Fruit fly (Drosophila melanogaster) whole organism, pupa: Measurements from ENCODE around the gene CG8301.

Experiments
- CG17806 ChIP-seq: fragments of 200-800 bp; sonication (Bioruptor generic); optimal IDR thresholded peaks from 2 replicates; lab custom pipeline; 2018; ENCODE audit warnings: missing biosample characterization, mild to moderate bottlenecking, missing genetic modification characterization, moderate library complexity
- CG32121 ChIP-seq: fragments of 200-800 bp; sonication (Bioruptor generic); IDR thresholded peaks from 2 replicates; pipeline ENCODE4 v1.3.6; 2022; ENCODE audit warnings: missing biosample characterization, missing genetic modification characterization
- CG34367 ChIP-seq: fragments of 200-800 bp; sonication (Bioruptor generic); optimal IDR thresholded peaks from 2 replicates; lab custom pipeline; 2018; ENCODE audit warnings: missing biosample characterization, mild to moderate bottlenecking, missing genetic modification characterization
- CG9948 ChIP-seq: fragments of 200-800 bp; sonication (Bioruptor generic); optimal IDR thresholded peaks from 2 replicates; lab custom pipeline; 2018; ENCODE audit warnings: missing biosample characterization, mild to moderate bottlenecking, missing genetic modification characterization, moderate library complexity
- fd96Ca ChIP-seq: fragments of 200-800 bp; sonication (Bioruptor generic); IDR thresholded peaks from 3 replicates; pipeline ENCODE4 v1.3.6; 2022; ENCODE audit warnings: missing biosample characterization, missing genetic modification characterization

dm6 chr3R:9603022-9603942 lies 22.2 kb downstream of the CG8301 start:
- TF ChIP-seq CG34367 (tag; lab: Kevin White, UChicago) (no peak), CG32121 (GFP tag; lab: Robert Waterston, UW) (no peak), CG9948 (tag; lab: Kevin White, UChicago) (no peak), CG17806 (tag; lab: Kevin White, UChicago) (no peak), fd96Ca (GFP tag; lab: Robert Waterston, UW) (no peak)
